Fruit fly (Drosophila melanogaster): Measurements from ENCODE around the gene COX7B.

dm6 chr3L:17425132-17425713, at the start of gene COX7B, which contains the start of gene Sec3:
- TF ChIP-seq CTCF (optimal IDR thresholded peaks at IDR 0.05) (no peak), CG8478 (optimal IDR thresholded peaks at IDR 0.05) (no peak)

Data from S2 (cell line).